Worm (Caenorhabditis elegans) whole organism, L1 larva: ENCODE measurements around the gene F40A3.2.

Experiments
- C34B4.2 ChIP-seq: sonication (generic microtip); optimal IDR thresholded peaks from 2 replicates; lab custom pipeline; 2017; ENCODE audit warnings: mild to moderate bottlenecking, missing genetic modification characterization, missing compliant biosample characterization
- Y116A8C.19 ChIP-seq: sonication (generic microtip); optimal IDR thresholded peaks from 2 replicates; lab custom pipeline; 2016; ENCODE audit warnings: missing compliant biosample characterization, missing genetic modification characterization, borderline replicate concordance
- ceh-63 ChIP-seq: fragments of 200-800 bp; sonication (Bioruptor generic); optimal IDR thresholded peaks from 2 replicates; lab custom pipeline; 2018; ENCODE audit warnings: mild to moderate bottlenecking, missing genetic modification characterization, missing compliant biosample characterization
- ceh-8 ChIP-seq: fragments of 200-800 bp; sonication (Bioruptor generic); optimal IDR thresholded peaks from 2 replicates; lab custom pipeline; 2018; ENCODE audit warnings: mild to moderate bottlenecking, missing genetic modification characterization, moderate library complexity, missing compliant biosample characterization
- ceh-82 ChIP-seq, 3 experiments: fragments of 150-350 bp in 1 of 3; sonication (generic microtip) in 2 of 3; optimal IDR thresholded peaks; 2 replicates each; lab custom pipeline; 2014 to 2017; ENCODE audit warnings: missing biosample characterization in 3 of 3, missing genetic modification characterization in 3 of 3
- ces-1 ChIP-seq: fragments of 150-350 bp; optimal IDR thresholded peaks from 2 replicates; lab custom pipeline; 2014; ENCODE audit warnings: missing biosample characterization, missing genetic modification reagents, missing genetic modification characterization
- dpl-1 ChIP-seq, 3 experiments: fragments of 150-350 bp in 2 of 3; sonication (generic microtip) in 1 of 3; optimal IDR thresholded peaks; 2 replicates each; lab custom pipeline; 2014 to 2017; ENCODE audit warnings: missing biosample characterization in 3 of 3, missing genetic modification characterization in 3 of 3, missing genetic modification reagents in 3 of 3
- dsc-1 ChIP-seq: sonication (generic microtip); optimal IDR thresholded peaks from 2 replicates; lab custom pipeline; 2016; ENCODE audit warnings: mild to moderate bottlenecking, missing genetic modification characterization, missing compliant biosample characterization
- efl-1 ChIP-seq, 4 experiments: fragments of 150-350 bp; optimal IDR thresholded peaks in 3 of 4; peaks in 1 of 4; 1 replicate in 1 of 4; 2 replicates in 3 of 4; lab custom pipeline; 2014; ENCODE audit warnings: missing biosample characterization in 2 of 4, missing genetic modification characterization in 2 of 4, missing genetic modification reagents in 2 of 4
- efl-3 ChIP-seq: fragments of 200-800 bp; sonication (Bioruptor generic); optimal IDR thresholded peaks from 2 replicates; lab custom pipeline; 2018; ENCODE audit warnings: mild to moderate bottlenecking, missing genetic modification characterization, missing compliant biosample characterization
- egl-13 ChIP-seq: sonication (generic microtip); optimal IDR thresholded peaks from 2 replicates; lab custom pipeline; 2016; ENCODE audit warnings: missing genotype, missing genetic modification reagents, missing genetic modification characterization, missing compliant biosample characterization
- elt-2 ChIP-seq: sonication (generic microtip); optimal IDR thresholded peaks from 2 replicates; lab custom pipeline; 2016; ENCODE audit warnings: missing genetic modification characterization, mild to moderate bottlenecking, inconsistent platforms, missing compliant biosample characterization, missing genetic modification reagents
- fkh-4 ChIP-seq: sonication (generic microtip); optimal IDR thresholded peaks from 2 replicates; lab custom pipeline; 2016; ENCODE audit warnings: missing compliant biosample characterization, missing genetic modification characterization, borderline replicate concordance
- fkh-8 ChIP-seq: sonication (generic microtip); optimal IDR thresholded peaks from 2 replicates; lab custom pipeline; 2016; ENCODE audit warnings: mild to moderate bottlenecking, missing genetic modification characterization, missing compliant biosample characterization
- hpl-2 ChIP-seq: fragments of 150-350 bp; optimal IDR thresholded peaks from 2 replicates; lab custom pipeline; 2014; ENCODE audit warnings: missing biosample characterization, missing genetic modification reagents, missing genetic modification characterization
- lin-13 ChIP-seq: fragments of 150-350 bp; optimal IDR thresholded peaks from 2 replicates; lab custom pipeline; 2014; ENCODE audit warnings: missing biosample characterization, missing genetic modification reagents, missing genetic modification characterization
- lin-14 ChIP-seq: fragments of 200-800 bp; sonication (Bioruptor generic); optimal IDR thresholded peaks from 2 replicates; lab custom pipeline; 2018; ENCODE audit warnings: mild to moderate bottlenecking, missing genetic modification characterization, moderate library complexity, missing compliant biosample characterization
- lin-39 ChIP-seq: fragments of 150-350 bp; optimal IDR thresholded peaks from 2 replicates; lab custom pipeline; 2014; ENCODE audit warnings: missing biosample characterization, missing genetic modification reagents, missing genetic modification characterization
- lsy-2 ChIP-seq, 2 experiments: fragments of 150-350 bp; optimal IDR thresholded peaks; 2 replicates each; lab custom pipeline; 2014; ENCODE audit warnings: missing biosample characterization in 2 of 2, missing genetic modification characterization in 2 of 2
- mdl-1 ChIP-seq, 2 experiments: fragments of 150-350 bp; optimal IDR thresholded peaks; 2 replicates each; lab custom pipeline; 2014 to 2017; ENCODE audit warnings: missing biosample characterization in 2 of 2, missing genetic modification characterization in 2 of 2, inconsistent platforms in 1 of 2
- mef-2 ChIP-seq: fragments of 150-350 bp; optimal IDR thresholded peaks from 2 replicates; lab custom pipeline; 2014; ENCODE audit warnings: missing biosample characterization, missing genetic modification characterization
- mep-1 ChIP-seq: fragments of 150-350 bp; optimal IDR thresholded peaks from 2 replicates; lab custom pipeline; 2014; ENCODE audit warnings: missing biosample characterization, missing genetic modification characterization
- nhr-12 ChIP-seq: sonication (generic microtip); optimal IDR thresholded peaks from 2 replicates; lab custom pipeline; 2017; ENCODE audit warnings: missing biosample characterization, missing genetic modification characterization
- nhr-19 ChIP-seq: fragments of 200-800 bp; sonication (Bioruptor generic); conservative IDR thresholded peaks from 2 replicates; pipeline ENCODE4 v1.3.6; 2022; ENCODE audit warnings: missing genetic modification characterization, missing compliant biosample characterization
- nhr-20 ChIP-seq: sonication (generic microtip); optimal IDR thresholded peaks from 2 replicates; lab custom pipeline; 2016; ENCODE audit warnings: mild to moderate bottlenecking, missing genetic modification characterization, missing compliant biosample characterization
- nhr-47 ChIP-seq: sonication (generic microtip); optimal IDR thresholded peaks from 2 replicates; lab custom pipeline; 2016; ENCODE audit warnings: mild to moderate bottlenecking, missing genetic modification characterization, moderate library complexity, missing compliant biosample characterization
- nhr-71 ChIP-seq: sonication (generic microtip); optimal IDR thresholded peaks from 2 replicates; lab custom pipeline; 2016; ENCODE audit warnings: mild to moderate bottlenecking, missing genetic modification characterization, moderate library complexity, missing compliant biosample characterization
- nhr-77 ChIP-seq: fragments of 150-350 bp; optimal IDR thresholded peaks from 2 replicates; lab custom pipeline; 2014; ENCODE audit warnings: missing biosample characterization, missing genetic modification characterization
- nhr-90 ChIP-seq: sonication (generic microtip); optimal IDR thresholded peaks from 2 replicates; lab custom pipeline; 2016; ENCODE audit warnings: mild to moderate bottlenecking, missing genetic modification characterization, missing compliant biosample characterization; ENCODE audit not compliant: poor library complexity
- pag-3 ChIP-seq: sonication (generic microtip); optimal IDR thresholded peaks from 2 replicates; lab custom pipeline; 2017; ENCODE audit warnings: missing genetic modification characterization, mild to moderate bottlenecking, missing compliant biosample characterization, antibody characterized with exemption, borderline replicate concordance; ENCODE audit not compliant: insufficient read depth
- rnt-1 ChIP-seq: sonication (generic microtip); optimal IDR thresholded peaks from 2 replicates; lab custom pipeline; 2016; ENCODE audit warnings: mild to moderate bottlenecking, missing genetic modification characterization, moderate library complexity, missing compliant biosample characterization
- skn-1 ChIP-seq: fragments of 150-350 bp; optimal IDR thresholded peaks from 2 replicates; lab custom pipeline; 2014; ENCODE audit warnings: missing biosample characterization, missing genetic modification characterization
- snu-23 ChIP-seq: sonication (generic microtip); optimal IDR thresholded peaks from 2 replicates; lab custom pipeline; 2016; ENCODE audit warnings: missing genetic modification characterization, missing compliant biosample characterization
- sptf-1 ChIP-seq: fragments of 150-350 bp; optimal IDR thresholded peaks from 2 replicates; lab custom pipeline; 2014; ENCODE audit warnings: missing biosample characterization, missing genetic modification characterization
- swsn-7 ChIP-seq: sonication (generic microtip); optimal IDR thresholded peaks from 2 replicates; lab custom pipeline; 2016; ENCODE audit warnings: missing genetic modification characterization, missing compliant biosample characterization
- zag-1 ChIP-seq: fragments of 150-350 bp; optimal IDR thresholded peaks from 2 replicates; lab custom pipeline; 2014; ENCODE audit warnings: missing biosample characterization, missing genetic modification characterization
- zip-4 ChIP-seq: fragments of 200-800 bp; sonication (Bioruptor generic); optimal IDR thresholded peaks from 2 replicates; lab custom pipeline; 2018; ENCODE audit warnings: mild to moderate bottlenecking, missing genetic modification characterization, moderate library complexity, missing compliant biosample characterization
- ztf-11 ChIP-seq, 2 experiments: sonication (generic microtip); optimal IDR thresholded peaks; 2 replicates each; lab custom pipeline; 2016 to 2017; ENCODE audit warnings: missing genetic modification characterization in 2 of 2, missing biosample characterization in 1 of 2, missing compliant biosample characterization in 1 of 2
- ztf-4 ChIP-seq: fragments of 150-350 bp; optimal IDR thresholded peaks from 2 replicates; lab custom pipeline; 2014; ENCODE audit warnings: missing biosample characterization, missing genetic modification characterization

Gene F40A3.2

DNA sequence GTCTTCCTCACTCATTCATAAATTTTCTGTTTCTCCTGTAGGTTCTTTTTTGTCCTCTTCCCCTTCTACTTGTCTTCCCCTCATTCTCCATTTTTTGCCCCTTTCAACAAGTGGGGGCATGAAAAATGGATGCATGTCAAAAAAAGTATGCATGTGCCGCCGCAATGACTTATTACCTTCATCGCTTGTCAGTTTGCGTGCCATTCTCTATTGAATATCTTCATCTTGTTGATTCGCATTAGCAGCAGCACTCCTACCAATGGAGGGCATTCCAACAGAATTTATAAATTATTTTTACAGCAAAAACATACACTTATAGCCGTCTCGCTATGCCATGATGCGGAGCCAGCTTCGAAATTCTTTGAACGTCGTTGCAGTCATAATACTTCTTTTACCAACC lies 12.5 kb downstream of the F40A3.2 start, which contains the start of gene F40A3.1:
TSS of gene F40A3.1 (plus strand) at position 301 of the 400 bp plus-strand sequence.
- TF ChIP-seq Y116A8C.19 (tag; lab: Kevin White, UChicago) (no peak), lin-13 (GFP tag; lab: Kevin White, UChicago) (no peak), mef-2 (tag; lab: Kevin White, UChicago) (no peak), nhr-12 (no peak), efl-1 (optimal IDR thresholded peaks at IDR 0.05; lab: Kevin White, UChicago) (no peak), efl-1 (GFP tag; optimal IDR thresholded peaks at IDR 0.05 in 1 of 2; lab: Kevin White, UChicago) (peak in 1 of 2 experiments; percentile 3)

DNA sequence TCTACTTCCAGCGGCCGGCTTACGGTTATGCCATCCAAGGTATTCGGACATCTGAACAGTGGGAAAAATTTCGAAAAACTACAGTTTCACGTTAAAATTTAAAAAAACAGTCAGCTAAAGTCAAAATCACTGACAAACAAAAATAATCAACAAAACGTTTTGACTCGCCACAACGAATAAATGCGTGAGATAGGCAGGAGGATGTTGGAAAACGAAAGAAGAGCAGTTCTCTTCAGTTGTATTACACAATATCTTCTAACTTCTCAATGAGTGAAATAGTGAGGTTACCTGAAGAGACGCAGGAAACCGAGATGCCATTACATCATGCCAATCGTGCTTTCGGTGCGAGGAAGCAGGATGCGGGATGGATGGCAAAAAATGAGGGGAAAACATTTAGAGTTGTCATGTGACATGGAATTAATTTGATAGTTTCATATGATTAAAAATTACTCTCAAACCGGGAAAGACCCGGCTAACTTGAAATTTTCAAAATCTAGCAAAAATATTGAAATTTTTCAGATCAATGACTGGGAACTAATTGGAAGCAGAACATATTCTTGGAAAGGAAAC lies 15.2 kb downstream of the F40A3.2 start, which contains the start of gene F40A3.6:
TSS of gene F40A3.6 (minus strand) at position 51 of the 570 bp plus-strand sequence.
- TF ChIP-seq C34B4.2 (tag; lab: Kevin White, UChicago), result no peak
- no peak for TF ChIP-seq ces-1 (GFP tag; lab: Kevin White, UChicago)
- TF ChIP-seq efl-1 (optimal IDR thresholded peaks at IDR 0.05; lab: Kevin White, UChicago), result peak; percentile 3 to 24
- TF ChIP-seq efl-1 (GFP tag; optimal IDR thresholded peaks at IDR 0.05 in 1 of 2; lab: Kevin White, UChicago), result peak; percentile 11 to 82
- TF ChIP-seq fkh-4 (tag; lab: Kevin White, UChicago), result peak; percentile 6
- TF ChIP-seq zag-1 (tag; lab: Kevin White, UChicago), result no peak
- peak; percentile 40 for TF ChIP-seq ztf-4
- TF ChIP-seq swsn-7 (tag; lab: Kevin White, UChicago), result peak; percentile 37
- no peak for TF ChIP-seq elt-2
- TF ChIP-seq ceh-63 (GFP tag; lab: Kevin White, UChicago), result peak; percentile 77
- no peak for TF ChIP-seq ztf-11 (tag; optimal IDR thresholded peaks at IDR 0.05; lab: Kevin White, UChicago)
- peak; percentile 79 for TF ChIP-seq nhr-71 (tag; lab: Kevin White, UChicago)
- peak; percentile 41 for TF ChIP-seq lin-39 (tag; lab: Kevin White, UChicago)
- TF ChIP-seq lin-14 (GFP tag; lab: Kevin White, UChicago), result peak; percentile 86
- TF ChIP-seq nhr-12, result no peak
- TF ChIP-seq nhr-47 (tag; lab: Kevin White, UChicago), result peak; percentile 29
- peak; percentile 10 for TF ChIP-seq nhr-20 (tag; lab: Kevin White, UChicago)
- peak; percentile 100 for TF ChIP-seq pag-3
- no peak for TF ChIP-seq ceh-8 (GFP tag; lab: Kevin White, UChicago)
- TF ChIP-seq lsy-2 (tag; optimal IDR thresholded peaks at IDR 0.05; lab: Kevin White, UChicago), result peak; percentile 39 to 41
- TF ChIP-seq fkh-8 (tag; lab: Kevin White, UChicago), result no peak
- TF ChIP-seq dsc-1 (tag; lab: Kevin White, UChicago), result peak; percentile 54
- no peak for TF ChIP-seq hpl-2 (GFP tag; lab: Kevin White, UChicago)
- peak; percentile 20 for TF ChIP-seq mep-1 (tag; lab: Kevin White, UChicago)
- no peak for TF ChIP-seq Y116A8C.19 (tag; lab: Kevin White, UChicago)
- peak; percentile 56 for TF ChIP-seq nhr-19 (GFP tag; lab: Robert Waterston, UW)
- TF ChIP-seq mdl-1 (tag; optimal IDR thresholded peaks at IDR 0.05; lab: Kevin White, UChicago), result no peak
- TF ChIP-seq egl-13 (tag; lab: Kevin White, UChicago), result peak; percentile 64
- peak; percentile 62 for TF ChIP-seq snu-23 (GFP tag; lab: Kevin White, UChicago)
- peak; percentile 80 for TF ChIP-seq rnt-1 (tag; lab: Kevin White, UChicago)
- no peak for TF ChIP-seq nhr-90 (tag; lab: Kevin White, UChicago)
- no peak for TF ChIP-seq dpl-1 (GFP tag; optimal IDR thresholded peaks at IDR 0.05; lab: Kevin White, UChicago)

DNA sequence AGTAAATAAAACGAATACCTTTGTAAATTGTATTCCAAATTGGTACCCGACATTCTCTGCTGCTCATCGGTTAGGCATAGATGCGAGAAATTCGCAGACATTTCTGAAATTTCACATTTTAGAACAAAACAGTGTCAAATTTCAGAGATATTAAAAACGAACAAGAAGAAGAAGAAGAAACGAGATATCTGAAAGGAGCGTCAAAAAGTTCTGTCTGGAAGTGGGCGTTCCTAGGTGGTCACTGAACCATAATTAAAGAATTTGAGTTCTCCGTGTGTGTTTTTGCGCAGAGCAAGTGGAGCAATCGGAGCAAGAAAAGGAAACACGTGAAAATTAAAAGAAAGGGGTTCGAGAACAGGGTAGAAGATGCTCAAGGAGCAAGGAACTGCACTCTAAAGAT lies 21.0 kb downstream of the F40A3.2 start, which contains the start of gene F40A3.7:
TSS of gene F40A3.7 (minus strand) at position 101 of the 400 bp plus-strand sequence.
- TF ChIP-seq lin-13 (GFP tag; lab: Kevin White, UChicago), result no peak
- TF ChIP-seq ceh-82 (tag; optimal IDR thresholded peaks at IDR 0.05; lab: Kevin White, UChicago), result no peak
- TF ChIP-seq zip-4 (GFP tag; lab: Kevin White, UChicago), result no peak
- TF ChIP-seq nhr-90 (tag; lab: Kevin White, UChicago), result no peak
- TF ChIP-seq nhr-77 (tag; lab: Kevin White, UChicago), result no peak
- TF ChIP-seq sptf-1, result no peak
- TF ChIP-seq mep-1 (tag; lab: Kevin White, UChicago), result no peak
- TF ChIP-seq skn-1, result no peak
- TF ChIP-seq hpl-2 (GFP tag; lab: Kevin White, UChicago), result no peak
- no peak for TF ChIP-seq efl-3 (GFP tag; lab: Kevin White, UChicago)
- TF ChIP-seq, all 84 proteins: peak for 0
